Fruit fly (Drosophila melanogaster): ENCODE measurements around the gene okr.

okr gene

DNA sequence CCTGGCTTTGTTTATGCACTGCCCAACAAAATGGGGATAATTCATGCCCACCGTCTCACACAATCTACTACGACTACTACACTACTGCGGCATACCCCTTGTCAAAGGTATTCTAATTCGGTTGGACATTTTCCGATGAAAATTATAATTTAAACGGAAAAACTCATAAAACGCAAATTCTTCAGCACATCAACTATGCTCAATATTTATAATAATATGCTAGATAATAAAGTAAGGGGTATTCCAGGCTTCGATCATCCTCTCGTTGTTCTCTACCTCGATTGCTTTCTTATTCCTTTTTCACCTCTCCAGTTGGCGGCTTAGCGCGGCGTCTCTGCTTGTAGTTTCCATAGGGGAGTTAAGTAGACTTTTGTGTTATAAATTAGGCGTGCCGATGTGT lies 51.2 kb downstream of the okr start:
- peak; percentile 7 for TF ChIP-seq CG8301 (tag; optimal IDR thresholded peaks at IDR 0.05)
- TF ChIP-seq CG14655 (GFP tag; optimal IDR thresholded peaks at IDR 0.05) = peak; percentile 31
- TF ChIP-seq CG12605 (GFP tag; IDR thresholded peaks at IDR 0.05) = no peak

DNA sequence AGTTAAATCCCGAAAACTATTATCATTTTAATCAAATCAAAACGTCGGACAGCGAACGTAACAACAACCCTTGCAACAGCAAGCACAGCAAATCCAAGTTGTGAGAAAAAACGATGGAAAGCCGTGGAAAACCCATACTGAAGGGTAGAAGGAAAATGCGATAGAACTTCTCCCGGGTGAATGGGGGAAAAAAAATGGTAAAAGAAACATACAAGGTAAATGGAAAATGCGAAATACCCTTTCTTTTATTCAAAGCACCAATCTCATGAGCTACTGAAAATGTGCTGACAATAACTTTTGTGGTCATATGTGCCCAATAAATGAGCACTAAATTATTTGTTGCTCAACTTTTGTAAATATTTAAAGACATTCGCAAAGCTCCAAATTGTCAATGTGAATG lies 52.9 kb downstream of the okr start:
- no peak for TF ChIP-seq CG12605 (GFP tag; IDR thresholded peaks at IDR 0.05)
- no peak for TF ChIP-seq rn (GFP tag; IDR thresholded peaks at IDR 0.05)
- TF ChIP-seq CG14655 (GFP tag; optimal IDR thresholded peaks at IDR 0.05) = no peak
- no peak for TF ChIP-seq Pif1B (GFP tag; optimal IDR thresholded peaks at IDR 0.05)
- no peak for TF ChIP-seq CG32121 (GFP tag; IDR thresholded peaks at IDR 0.05)
- TF ChIP-seq CG10348 (GFP tag; IDR thresholded peaks at IDR 0.05) = no peak
- no peak for TF ChIP-seq CG15710 (tag; optimal IDR thresholded peaks at IDR 0.05)
- no peak for TF ChIP-seq CG9948 (tag; optimal IDR thresholded peaks at IDR 0.05)
- TF ChIP-seq CG17806 (tag; optimal IDR thresholded peaks at IDR 0.05) = no peak
